Fruit fly (Drosophila melanogaster) whole organism, embryonic: ENCODE data around the gene Dyrk2.

Experiments used
- Atf6 ChIP-seq: fragments of 200-800 bp; sonication (Bioruptor generic); IDR thresholded peaks from 2 replicates; pipeline ENCODE4 v1.3.6; 2022; ENCODE audit warnings: missing biosample characterization, missing genetic modification characterization
- CG10654 ChIP-seq: fragments of 200-800 bp; sonication (Bioruptor generic); optimal IDR thresholded peaks from 2 replicates; lab custom pipeline; 2016; ENCODE audit warnings: missing biosample characterization, missing genetic modification characterization
- CG11560 ChIP-seq: fragments of 200-800 bp; sonication (Bioruptor generic); IDR thresholded peaks from 3 replicates; pipeline ENCODE4 v1.3.6; 2022; ENCODE audit warnings: missing biosample characterization, missing genetic modification characterization
- CG12104 ChIP-seq: fragments of 200-800 bp; sonication (Bioruptor generic); optimal IDR thresholded peaks from 3 replicates; lab custom pipeline; 2016; ENCODE audit warnings: missing biosample characterization, missing genetic modification characterization
- CG12769 ChIP-seq: fragments of 200-800 bp; sonication (Bioruptor generic); optimal IDR thresholded peaks from 2 replicates; lab custom pipeline; 2019; ENCODE audit warnings: missing biosample characterization, mild to moderate bottlenecking, missing genetic modification characterization, moderate library complexity
- CG7271 ChIP-seq: fragments of 200-800 bp; sonication (Bioruptor generic); optimal IDR thresholded peaks from 2 replicates; lab custom pipeline; 2018; ENCODE audit warnings: missing biosample characterization, mild to moderate bottlenecking, missing genetic modification characterization, moderate library complexity
- Dll ChIP-seq: fragments of 200-800 bp; sonication (Bioruptor generic); IDR thresholded peaks from 4 replicates; pipeline ENCODE4 v1.3.6; 2022; ENCODE audit warnings: missing biosample characterization, missing genetic modification characterization; ENCODE audit not compliant: partially characterized antibody
- Rx ChIP-seq: fragments of 200-800 bp; sonication (Bioruptor generic); IDR thresholded peaks from 2 replicates; pipeline ENCODE4 v1.3.6; 2022; ENCODE audit warnings: missing biosample characterization, missing genetic modification characterization
- ind ChIP-seq: fragments of 200-800 bp; sonication (Bioruptor generic); optimal IDR thresholded peaks from 3 replicates; lab custom pipeline; 2016; ENCODE audit warnings: missing biosample characterization, missing genetic modification characterization
- pan ChIP-seq, 4 experiments: fragments of >200 bp in 3 of 4; fragments of 200-800 bp in 1 of 4; sonication (Bioruptor generic) in 1 of 4; optimal IDR thresholded peaks in 3 of 4; IDR thresholded peaks in 1 of 4; 2 replicates each; pipeline versions ENCODE4 v1.3.6 to Lab custom; 2017 to 2022; ENCODE audit warnings: missing biosample characterization in 2 of 4, missing genetic modification characterization in 2 of 4, mixed read lengths in 1 of 4
- psq ChIP-seq: fragments of 200-800 bp; sonication (Bioruptor generic); optimal IDR thresholded peaks from 2 replicates; lab custom pipeline; 2017; ENCODE audit warnings: missing biosample characterization, missing genetic modification characterization

DNA sequence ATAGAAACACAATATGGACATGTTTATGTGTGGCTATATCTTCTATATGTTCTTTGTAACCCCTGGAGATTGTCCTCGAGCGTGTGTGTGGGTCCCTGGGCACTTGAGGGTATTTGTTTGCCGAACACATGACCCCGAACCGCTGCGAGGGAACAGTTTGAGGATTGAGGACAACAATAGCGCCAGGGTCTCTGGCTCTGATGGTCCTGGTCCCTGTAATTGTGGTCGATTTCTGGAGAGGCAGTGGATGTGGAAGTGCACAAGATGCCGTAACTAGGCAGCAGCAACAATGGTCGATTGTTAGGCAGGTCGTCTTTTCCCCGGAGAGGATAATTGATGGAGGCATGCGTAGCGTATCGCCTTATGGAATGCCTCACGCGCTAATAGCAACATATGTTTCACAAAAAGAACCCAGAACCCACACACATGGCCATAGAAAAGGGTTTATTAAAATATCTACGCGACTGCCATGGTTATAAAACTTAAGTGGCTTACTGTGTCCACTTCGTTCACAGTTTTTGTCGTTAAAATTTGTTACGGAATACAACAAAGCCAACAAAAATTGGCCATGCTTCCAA, 31.2 kb upstream of the Dyrk2 start:
- no peak for TF ChIP-seq CG11560 (tag; lab: Robert Waterston, UW)
- no peak for TF ChIP-seq ind (GFP tag; lab: Kevin White, UChicago)
- no peak for TF ChIP-seq CG10654 (GFP tag; lab: Kevin White, UChicago)
- no peak for TF ChIP-seq CG12104 (GFP tag; lab: Kevin White, UChicago)
- TF ChIP-seq CG12769 (tag; lab: Kevin White, UChicago), result no peak
- TF ChIP-seq CG7271 (tag; lab: Kevin White, UChicago), result no peak
- TF ChIP-seq Atf6 (GFP tag; lab: Robert Waterston, UW), result no peak
- no peak for TF ChIP-seq Rx
- TF ChIP-seq psq (GFP tag; lab: Kevin White, UChicago), result no peak
- no peak for TF ChIP-seq Dll (GFP tag; lab: Robert Waterston, UW)
- TF ChIP-seq pan (optimal IDR thresholded peaks at IDR 0.05; lab: Kevin White, UChicago), result no peak
- no peak for TF ChIP-seq pan (GFP tag; optimal IDR thresholded peaks at IDR 0.05 in 1 of 2, IDR thresholded peaks at IDR 0.05 in 1 of 2)
